Fruit fly (Drosophila melanogaster): Measurements from ENCODE around the gene TBC1D5.

Gene TBC1D5

dm6 chr3R:13257110-13257509 is 14.7 kb downstream of the TBC1D5 start (continued):
- TF ChIP-seq CG18619 (GFP tag; optimal IDR thresholded peaks at IDR 0.05) (no peak), tap (tag; optimal IDR thresholded peaks at IDR 0.05) (no peak), pan (optimal IDR thresholded peaks at IDR 0.05) (no peak), pan (GFP tag; optimal IDR thresholded peaks at IDR 0.05 in 1 of 2, IDR thresholded peaks at IDR 0.05 in 1 of 2) (no peak), CG10979 (tag; optimal IDR thresholded peaks at IDR 0.05) (no peak), CG10654 (GFP tag; optimal IDR thresholded peaks at IDR 0.05) (no peak), CG17568 (GFP tag; optimal IDR thresholded peaks at IDR 0.05) (no peak), CG9609 (GFP tag; optimal IDR thresholded peaks at IDR 0.05) (no peak), zen2 (GFP tag; IDR thresholded peaks at IDR 0.05; ENCODE audit: partially characterized antibody) (no peak), trem (tag; optimal IDR thresholded peaks at IDR 0.05) (no peak), CG12071 (GFP tag; optimal IDR thresholded peaks at IDR 0.05) (no peak), CG12219 (GFP tag; optimal IDR thresholded peaks at IDR 0.05) (no peak), Jarid2 (GFP tag; optimal IDR thresholded peaks at IDR 0.05) (no peak), CG9215 (GFP tag; IDR thresholded peaks at IDR 0.05) (no peak), da (GFP tag; optimal IDR thresholded peaks at IDR 0.05) (no peak), CG18476 (GFP tag; optimal IDR thresholded peaks at IDR 0.05) (no peak), fd3F (GFP tag; optimal IDR thresholded peaks at IDR 0.05) (no peak), CG1024 (GFP tag; IDR thresholded peaks at IDR 0.05) (no peak), CG13894 (tag; optimal IDR thresholded peaks at IDR 0.05) (no peak), Hr51 (GFP tag; optimal IDR thresholded peaks at IDR 0.05) (peak in 1 of 2 experiments; percentile 20), CG3726 (GFP tag; IDR thresholded peaks at IDR 0.05) (no peak), stwl (tag; optimal IDR thresholded peaks at IDR 0.05) (no peak), crc (GFP tag; optimal IDR thresholded peaks at IDR 0.05) (no peak), CG5953 (GFP tag; IDR thresholded peaks at IDR 0.05) (no peak), CG7556 (GFP tag; optimal IDR thresholded peaks at IDR 0.05) (peak; percentile 5), CG10959 (GFP tag; IDR thresholded peaks at IDR 0.05) (no peak), CG7745 (tag; optimal IDR thresholded peaks at IDR 0.05) (no peak), CG9932 (GFP tag; IDR thresholded peaks at IDR 0.05) (peak; percentile 23; the same call in 1 of the 2 replicates), CG18599 (GFP tag; optimal IDR thresholded peaks at IDR 0.05) (peak; percentile 51), CG12299 (tag; optimal IDR thresholded peaks at IDR 0.05) (no peak), gro (GFP tag; optimal IDR thresholded peaks at IDR 0.05) (no peak), Xrp1 (GFP tag; IDR thresholded peaks at IDR 0.05) (no peak), CG12744 (GFP tag; optimal IDR thresholded peaks at IDR 0.05) (no peak), Dfd (GFP tag; optimal IDR thresholded peaks at IDR 0.05) (no peak), chm (GFP tag; IDR thresholded peaks at IDR 0.05) (no peak), CG10565 (GFP tag; optimal IDR thresholded peaks at IDR 0.05) (no peak), CG8290 (GFP tag; optimal IDR thresholded peaks at IDR 0.05) (no peak), CG8290 (tag; optimal IDR thresholded peaks at IDR 0.05) (peak in 1 of 2 experiments; percentile 0), CG12155 (GFP tag; optimal IDR thresholded peaks at IDR 0.05) (no peak), CG1603 (tag; optimal IDR thresholded peaks at IDR 0.05) (no peak), CG7357 (GFP tag; IDR thresholded peaks at IDR 0.05) (no peak), Abd-B (GFP tag; optimal IDR thresholded peaks at IDR 0.05) (no peak), CG12236 (GFP tag; optimal IDR thresholded peaks at IDR 0.05) (no peak), HmgZ (tag; optimal IDR thresholded peaks at IDR 0.05) (no peak), slbo (GFP tag; IDR thresholded peaks at IDR 0.05) (0 out of 2 replicates have a peak, but pooled peaks have one; percentile 3), CG34376 (GFP tag; optimal IDR thresholded peaks at IDR 0.05) (no peak), cato (GFP tag; optimal IDR thresholded peaks at IDR 0.05; ENCODE audit: borderline replicate concordance) (no peak), CG11504 (tag; optimal IDR thresholded peaks at IDR 0.05) (peak; percentile 30), Hmr (GFP tag; optimal IDR thresholded peaks at IDR 0.05) (peak; percentile 35), CG10543 (GFP tag; optimal IDR thresholded peaks at IDR 0.05) (no peak), crp (GFP tag; optimal IDR thresholded peaks at IDR 0.05) (no peak)

Data from whole organism, embryonic.